Worm (Caenorhabditis elegans): Measurements from ENCODE around the gene C37E2.2.

The C37E2.2 gene

DNA sequence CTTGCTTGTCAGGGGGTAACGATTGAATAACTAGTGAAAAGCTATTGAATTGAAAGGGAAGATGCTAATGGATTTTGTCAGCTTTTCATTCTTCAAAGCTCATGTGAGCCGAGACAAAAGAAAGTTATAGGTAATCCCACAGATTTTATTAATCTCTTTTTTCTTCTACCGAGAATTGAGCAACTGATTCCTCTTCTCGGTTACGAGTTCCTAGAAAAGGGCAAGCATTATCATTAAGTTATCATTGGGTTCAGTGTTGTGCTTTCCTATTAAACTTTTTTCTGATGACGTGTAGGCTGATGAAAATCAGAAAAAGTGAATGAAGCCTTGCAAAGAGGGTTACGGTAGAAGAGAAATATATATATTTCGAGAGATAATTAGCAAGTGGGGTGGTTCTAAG lies 9.8 kb downstream of the C37E2.2 start (continued):
- TF ChIP-seq fkh-10 (GFP tag; optimal IDR thresholded peaks at IDR 0.05) (no peak), unc-130 (tag; optimal IDR thresholded peaks at IDR 0.05) (no peak), C04F5.9 (tag; optimal IDR thresholded peaks at IDR 0.05) (no peak), alr-1 (tag; optimal IDR thresholded peaks at IDR 0.05; ENCODE audit: borderline replicate concordance) (no peak), pax-3 (tag; optimal IDR thresholded peaks at IDR 0.05) (peak; percentile 84), dsc-1 (tag; optimal IDR thresholded peaks at IDR 0.05) (peak; percentile 99), F16B12.6 (tag; optimal IDR thresholded peaks at IDR 0.05) (no peak), C16A3.4 (tag; optimal IDR thresholded peaks at IDR 0.05) (no peak), ceh-88 (GFP tag; IDR thresholded peaks at IDR 0.05) (no peak), vab-15 (tag; optimal IDR thresholded peaks at IDR 0.05) (no peak), lin-13 (GFP tag; optimal IDR thresholded peaks at IDR 0.05) (no peak), elt-3 (tag; optimal IDR thresholded peaks at IDR 0.05) (no peak), unc-86 (tag; optimal IDR thresholded peaks at IDR 0.05) (no peak)

DNA sequence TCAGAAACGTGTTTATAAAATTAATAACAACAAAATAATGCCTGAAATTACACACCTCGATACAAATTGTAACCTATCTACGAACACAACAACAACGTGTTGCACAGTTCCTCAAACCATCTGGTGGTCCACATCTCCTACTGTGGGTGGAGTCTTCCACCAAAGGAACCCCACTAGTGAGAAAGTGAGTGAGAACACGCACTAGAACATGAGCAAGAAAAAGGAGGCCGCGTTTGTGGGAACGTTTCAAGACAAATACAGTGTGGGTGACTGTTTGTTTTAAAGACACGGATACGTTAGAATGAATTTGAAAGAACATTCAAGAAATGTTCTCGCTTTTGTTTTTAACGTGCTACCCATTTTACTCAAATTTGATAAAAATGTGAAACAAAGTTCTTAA lies 10.6 kb downstream of the C37E2.2 start, which contains the start of gene ceh-36:
TSS of gene ceh-36 (minus strand) at position 101 of the 400 bp plus-strand sequence.
- no peak for TF ChIP-seq lin-13 (GFP tag; optimal IDR thresholded peaks at IDR 0.05)
- TF ChIP-seq pag-3 (tag; optimal IDR thresholded peaks at IDR 0.05; ENCODE audit: borderline replicate concordance, insufficient read depth): no peak
- TF ChIP-seq dsc-1 (tag; optimal IDR thresholded peaks at IDR 0.05): no peak
- TF ChIP-seq pax-3 (tag; optimal IDR thresholded peaks at IDR 0.05): no peak
- no peak for TF ChIP-seq irx-1 (tag; optimal IDR thresholded peaks at IDR 0.05)
- TF ChIP-seq blmp-1 (tag; optimal IDR thresholded peaks at IDR 0.05): no peak
- no peak for TF ChIP-seq ceh-8 (GFP tag; optimal IDR thresholded peaks at IDR 0.05)
- no peak for TF ChIP-seq unc-30 (tag; optimal IDR thresholded peaks at IDR 0.05)
- TF ChIP-seq swsn-7 (tag; optimal IDR thresholded peaks at IDR 0.05): no peak
- no peak for TF ChIP-seq unc-62 (GFP tag; optimal IDR thresholded peaks at IDR 0.05)
- no peak for TF ChIP-seq F16B12.6 (tag; optimal IDR thresholded peaks at IDR 0.05)
- TF ChIP-seq elt-3 (tag; optimal IDR thresholded peaks at IDR 0.05): no peak
- no peak for TF ChIP-seq fkh-8 (tag; optimal IDR thresholded peaks at IDR 0.05)
- TF ChIP-seq efl-1 (optimal IDR thresholded peaks at IDR 0.05): no peak
- TF ChIP-seq efl-1 (GFP tag; optimal IDR thresholded peaks at IDR 0.05 in 1 of 2): no peak
- TF ChIP-seq isw-1 (GFP tag; IDR thresholded peaks at IDR 0.05): no peak
- no peak for TF ChIP-seq ztf-4 (tag; optimal IDR thresholded peaks at IDR 0.05)
- no peak for TF ChIP-seq snpc-4 (tag; optimal IDR thresholded peaks at IDR 0.05)
- no peak for TF ChIP-seq dpl-1 (GFP tag; optimal IDR thresholded peaks at IDR 0.05)

DNA sequence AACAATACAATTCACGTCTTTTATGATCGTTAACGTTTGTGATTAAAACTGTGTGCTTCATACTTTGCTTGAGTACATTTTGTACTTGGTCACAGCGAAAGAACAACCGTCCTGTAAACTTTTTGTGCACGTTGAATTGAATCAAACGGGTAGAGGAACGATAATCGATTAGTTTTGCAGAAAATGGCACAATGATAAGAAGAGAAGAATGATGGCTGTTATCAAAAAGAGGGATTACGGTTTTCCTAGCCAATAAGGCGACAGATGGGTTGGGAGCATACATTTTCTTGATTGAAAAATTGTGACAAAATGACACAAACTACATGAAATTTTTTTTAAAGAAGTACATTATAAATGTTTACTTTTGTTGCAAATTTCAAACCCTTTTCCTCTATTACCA lies 18.4 kb downstream of the C37E2.2 start:
- TF ChIP-seq unc-62 (GFP tag; optimal IDR thresholded peaks at IDR 0.05) (no peak), snpc-4 (tag; optimal IDR thresholded peaks at IDR 0.05) (no peak), nhr-77 (tag; optimal IDR thresholded peaks at IDR 0.05) (no peak), pqm-1 (tag; optimal IDR thresholded peaks at IDR 0.05) (no peak), ztf-4 (tag; optimal IDR thresholded peaks at IDR 0.05) (no peak), aha-1 (tag; optimal IDR thresholded peaks at IDR 0.05) (no peak), ets-5 (GFP tag; IDR thresholded peaks at IDR 0.05) (no peak), lin-35 (GFP tag; optimal IDR thresholded peaks at IDR 0.05) (peak in 1 of 2 experiments; percentile 26), lsy-2 (tag; optimal IDR thresholded peaks at IDR 0.05) (peak in 1 of 2 experiments; percentile 54), dsc-1 (tag; optimal IDR thresholded peaks at IDR 0.05) (no peak), blmp-1 (tag; optimal IDR thresholded peaks at IDR 0.05) (no peak), lin-13 (GFP tag; optimal IDR thresholded peaks at IDR 0.05) (no peak), mab-9 (GFP tag; IDR thresholded peaks at IDR 0.05) (no peak), C04F5.9 (tag; optimal IDR thresholded peaks at IDR 0.05) (no peak), F16B12.6 (tag; optimal IDR thresholded peaks at IDR 0.05) (no peak), ztf-11 (tag; optimal IDR thresholded peaks at IDR 0.05) (no peak), vab-15 (tag; optimal IDR thresholded peaks at IDR 0.05) (no peak), nhr-47 (tag; optimal IDR thresholded peaks at IDR 0.05) (no peak), unc-30 (tag; optimal IDR thresholded peaks at IDR 0.05) (no peak), elt-2 (tag; optimal IDR thresholded peaks at IDR 0.05) (peak; percentile 84), elt-3 (tag; optimal IDR thresholded peaks at IDR 0.05) (no peak)

Data from whole organism, L1 larva.